Worm (Caenorhabditis elegans): Measurements from ENCODE around the gene F56B3.6.

Gene F56B3.6

ce11 chrIV:756421-756820 is 31.4 kb upstream of the F56B3.6 start, which contains the start of gene srt-23:
TSS of gene srt-23 (plus strand) at chrIV:756721.
- TF ChIP-seq nhr-232 (tag; optimal IDR thresholded peaks at IDR 0.05) (no peak), zip-5 (tag; optimal IDR thresholded peaks at IDR 0.05) (no peak), tbx-7 (tag; optimal IDR thresholded peaks at IDR 0.05) (no peak), unc-55 (GFP tag; optimal IDR thresholded peaks at IDR 0.05) (no peak), ama-1 (optimal IDR thresholded peaks at IDR 0.05) (no peak), unc-86 (tag; optimal IDR thresholded peaks at IDR 0.05) (no peak), pqm-1 (tag; optimal IDR thresholded peaks at IDR 0.05) (no peak), tbx-2 (tag; optimal IDR thresholded peaks at IDR 0.05) (no peak), F13H6.1 (tag; optimal IDR thresholded peaks at IDR 0.05) (no peak)

ce11 chrIV:756956-757355 is 30.9 kb upstream of the F56B3.6 start:
- TF ChIP-seq gmeb-2 (tag; optimal IDR thresholded peaks at IDR 0.05) = no peak
- TF ChIP-seq sox-4 (tag; optimal IDR thresholded peaks at IDR 0.05) = no peak

ce11 chrIV:757548-757947 is 30.3 kb upstream of the F56B3.6 start:
- TF ChIP-seq zip-5 (tag; optimal IDR thresholded peaks at IDR 0.05) (no peak), nfya-1 (tag; optimal IDR thresholded peaks at IDR 0.05) (no peak), unc-86 (tag; optimal IDR thresholded peaks at IDR 0.05) (no peak), hlh-15 (tag; optimal IDR thresholded peaks at IDR 0.05) (no peak), npax-4 (tag; optimal IDR thresholded peaks at IDR 0.05) (no peak), ceh-30 (tag; optimal IDR thresholded peaks at IDR 0.05) (no peak), F13H6.1 (tag; optimal IDR thresholded peaks at IDR 0.05) (no peak), nhr-232 (tag; optimal IDR thresholded peaks at IDR 0.05) (no peak), C08G9.2 (tag; optimal IDR thresholded peaks at IDR 0.05) (no peak), elt-4 (tag; optimal IDR thresholded peaks at IDR 0.05) (no peak), fax-1 (tag; optimal IDR thresholded peaks at IDR 0.05) (no peak), tbx-2 (tag; optimal IDR thresholded peaks at IDR 0.05) (no peak), ceh-48 (tag; optimal IDR thresholded peaks at IDR 0.05) (no peak), ceh-45 (GFP tag; IDR thresholded peaks at IDR 0.05) (no peak), ceh-6 (GFP tag; optimal IDR thresholded peaks at IDR 0.05) (no peak), ama-1 (optimal IDR thresholded peaks at IDR 0.05) (no peak), lim-6 (tag; optimal IDR thresholded peaks at IDR 0.05) (no peak)

ce11 chrIV:760267-760666 is 27.6 kb upstream of the F56B3.6 start, which contains the start of gene gst-40:
TSS of gene gst-40 (plus strand) at chrIV:760502.
- no peak for TF ChIP-seq pros-1 (tag; optimal IDR thresholded peaks at IDR 0.05)
- peak; percentile 39 for TF ChIP-seq unc-42 (tag; optimal IDR thresholded peaks at IDR 0.05)

- no peak for TF ChIP-seq nfya-1 (tag; optimal IDR thresholded peaks at IDR 0.05)
- no peak for TF ChIP-seq mec-3 (tag; optimal IDR thresholded peaks at IDR 0.05; ENCODE audit: borderline replicate concordance)
- TF ChIP-seq K09A11.1 (tag; optimal IDR thresholded peaks at IDR 0.05; ENCODE audit: insufficient read depth) = no peak
- no peak for TF ChIP-seq dve-1 (tag; optimal IDR thresholded peaks at IDR 0.05)
- no peak for TF ChIP-seq ama-1 (optimal IDR thresholded peaks at IDR 0.05)
Measured at ce11 chrIV:762016-762459, 25.8 kb upstream of the F56B3.6 start.

- TF ChIP-seq ttx-3 (tag; optimal IDR thresholded peaks at IDR 0.05) = no peak
- no peak for TF ChIP-seq dve-1 (tag; optimal IDR thresholded peaks at IDR 0.05)
- no peak for TF ChIP-seq pqm-1 (tag; optimal IDR thresholded peaks at IDR 0.05)
- no peak for TF ChIP-seq ceh-14 (tag; optimal IDR thresholded peaks at IDR 0.05)
- no peak for TF ChIP-seq pax-1 (tag; optimal IDR thresholded peaks at IDR 0.05)
- TF ChIP-seq tbx-7 (tag; optimal IDR thresholded peaks at IDR 0.05) = no peak
- TF ChIP-seq elt-2 (tag; optimal IDR thresholded peaks at IDR 0.05) = no peak
- no peak for TF ChIP-seq ceh-45 (GFP tag; IDR thresholded peaks at IDR 0.05)
- no peak for TF ChIP-seq fax-1 (tag; optimal IDR thresholded peaks at IDR 0.05)
- TF ChIP-seq ceh-2 (tag; optimal IDR thresholded peaks at IDR 0.05) = no peak
- no peak for TF ChIP-seq ceh-31 (tag; optimal IDR thresholded peaks at IDR 0.05)
- no peak for TF ChIP-seq K02D7.2 (tag; optimal IDR thresholded peaks at IDR 0.05)
- no peak for TF ChIP-seq eyg-1 (tag; optimal IDR thresholded peaks at IDR 0.05)
- TF ChIP-seq fkh-10 (GFP tag; optimal IDR thresholded peaks at IDR 0.05) = no peak
- no peak for TF ChIP-seq che-1 (tag; optimal IDR thresholded peaks at IDR 0.05)
- TF ChIP-seq nhr-11 (tag; optimal IDR thresholded peaks at IDR 0.05) = no peak
- no peak for TF ChIP-seq ztf-16 (tag; optimal IDR thresholded peaks at IDR 0.05)
- no peak for TF ChIP-seq ahr-1 (tag; optimal IDR thresholded peaks at IDR 0.05)
- TF ChIP-seq F13H6.1 (tag; optimal IDR thresholded peaks at IDR 0.05) = no peak
Measured at ce11 chrIV:762486-763376, 25.1 kb upstream of the F56B3.6 start.
